Fruit fly (Drosophila melanogaster) whole organism, embryonic: ENCODE data around the gene CG14131.

Experiments
- Atf-2 ChIP-seq: fragments of 200-800 bp; sonication (Bioruptor generic); optimal IDR thresholded peaks from 2 replicates; lab custom pipeline; 2016; ENCODE audit warnings: missing biosample characterization, missing genetic modification characterization
- Awh ChIP-seq: fragments of 200-800 bp; sonication (Bioruptor generic); IDR thresholded peaks from 2 replicates; pipeline ENCODE4, ENCODE4 v1.3.6; 2022; ENCODE audit warnings: missing biosample characterization, missing genetic modification characterization
- CG12155 ChIP-seq: fragments of 200-800 bp; sonication (Bioruptor generic); optimal IDR thresholded peaks from 3 replicates; lab custom pipeline; 2016; ENCODE audit warnings: missing biosample characterization, missing genetic modification characterization
- CG13287 ChIP-seq: fragments of 200-800 bp; sonication (Bioruptor generic); IDR thresholded peaks from 2 replicates; pipeline ENCODE4 v1.3.6; 2022; ENCODE audit warnings: missing biosample characterization, missing genetic modification characterization; ENCODE audit not compliant: partially characterized antibody
- CG14965 ChIP-seq: fragments of 200-800 bp; sonication (Bioruptor generic); optimal IDR thresholded peaks from 2 replicates; lab custom pipeline; 2016; ENCODE audit warnings: missing biosample characterization, missing genetic modification characterization, borderline replicate concordance
- CG16813 ChIP-seq: fragments of 200-800 bp; sonication (Bioruptor generic); IDR thresholded peaks from 3 replicates; pipeline ENCODE4 v1.3.6; 2022; ENCODE audit warnings: missing biosample characterization, missing genetic modification characterization; ENCODE audit not compliant: partially characterized antibody
- CG18011 ChIP-seq: fragments of 200-800 bp; sonication (Bioruptor generic); optimal IDR thresholded peaks from 2 replicates; lab custom pipeline; 2017; ENCODE audit warnings: missing biosample characterization, missing genetic modification characterization, mild to moderate bottlenecking, moderate library complexity, missing genotype
- CG18262 ChIP-seq: fragments of 200-800 bp; optimal IDR thresholded peaks from 3 replicates; lab custom pipeline; 2019; ENCODE audit warnings: missing biosample characterization, mild to moderate bottlenecking, missing genetic modification characterization, moderate library complexity
- CG18619 ChIP-seq: fragments of 200-800 bp; sonication (Bioruptor generic); optimal IDR thresholded peaks from 3 replicates; lab custom pipeline; 2017; ENCODE audit warnings: missing biosample characterization, mild to moderate bottlenecking, missing genetic modification characterization
- CG2120 ChIP-seq: fragments of 200-800 bp; sonication (Bioruptor generic); optimal IDR thresholded peaks from 3 replicates; lab custom pipeline; 2016; ENCODE audit warnings: missing biosample characterization, missing genetic modification characterization
- CG2202 ChIP-seq: fragments of 200-800 bp; sonication (Bioruptor generic); optimal IDR thresholded peaks from 2 replicates; lab custom pipeline; 2018; ENCODE audit warnings: missing biosample characterization, mild to moderate bottlenecking, missing genetic modification characterization
- CG31441 ChIP-seq: fragments of 200-800 bp; sonication (Bioruptor generic); IDR thresholded peaks from 2 replicates; pipeline ENCODE4 v1.3.6; 2022; ENCODE audit warnings: missing biosample characterization, missing genetic modification characterization
- CG3726 ChIP-seq: fragments of 200-800 bp; sonication (Bioruptor generic); IDR thresholded peaks from 3 replicates; pipeline ENCODE4, ENCODE4 v1.3.6; 2022; ENCODE audit warnings: missing biosample characterization, missing genetic modification characterization
- CG7372 ChIP-seq: fragments of 200-800 bp; sonication (Bioruptor generic); IDR thresholded peaks from 2 replicates; pipeline ENCODE4 v1.3.6; 2022; ENCODE audit warnings: missing biosample characterization, missing genetic modification characterization
- CG8089 ChIP-seq: fragments of 200-800 bp; sonication (Bioruptor generic); optimal IDR thresholded peaks from 3 replicates; lab custom pipeline; 2016; ENCODE audit warnings: missing biosample characterization, missing genetic modification characterization
- CTCF ChIP-seq: fragments of 200-800 bp; sonication (Bioruptor generic); optimal IDR thresholded peaks from 2 replicates; lab custom pipeline; 2017; ENCODE audit warnings: missing biosample characterization, mild to moderate bottlenecking, missing genetic modification characterization, moderate library complexity
- Camta ChIP-seq: fragments of 200-800 bp; sonication (Bioruptor generic); optimal IDR thresholded peaks from 2 replicates; lab custom pipeline; 2016; ENCODE audit warnings: missing biosample characterization, missing genetic modification characterization
- D ChIP-seq, 2 experiments: fragments of 200-800 bp in 1 of 2; fragments of >200 bp in 1 of 2; sonication (Bioruptor generic) in 1 of 2; optimal IDR thresholded peaks; 2 replicates in 1 of 2; 3 replicates in 1 of 2; lab custom pipeline; 2017; ENCODE audit warnings: mild to moderate bottlenecking in 1 of 2, missing biosample characterization in 1 of 2, missing genetic modification characterization in 1 of 2, missing genetic modification reagents in 1 of 2
- E2f2 ChIP-seq: fragments of 200-800 bp; sonication (Bioruptor generic); IDR thresholded peaks from 2 replicates; pipeline ENCODE4 v1.3.6; 2022; ENCODE audit warnings: missing biosample characterization, missing genetic modification characterization
- ERR ChIP-seq: fragments of 200-800 bp; sonication (Bioruptor generic); optimal IDR thresholded peaks from 2 replicates; lab custom pipeline; 2016; ENCODE audit warnings: missing biosample characterization, missing genetic modification characterization
- Elba2 ChIP-seq: fragments of 200-800 bp; sonication (Bioruptor generic); optimal IDR thresholded peaks from 3 replicates; lab custom pipeline; 2016; ENCODE audit warnings: missing biosample characterization, missing genetic modification characterization
- H2.0 ChIP-seq: fragments of 200-800 bp; sonication (Bioruptor generic); IDR thresholded peaks from 2 replicates; pipeline ENCODE4 v1.3.6; 2022; ENCODE audit warnings: missing biosample characterization, missing genetic modification characterization
- HHEX ChIP-seq: fragments of 200-800 bp; sonication (Bioruptor generic); optimal IDR thresholded peaks from 3 replicates; lab custom pipeline; 2017; ENCODE audit warnings: missing biosample characterization, mild to moderate bottlenecking, missing genetic modification characterization, missing genetic modification reagents
- Hr3 ChIP-seq: fragments of 200-800 bp; sonication (Bioruptor generic); optimal IDR thresholded peaks from 3 replicates; lab custom pipeline; 2016; ENCODE audit warnings: missing biosample characterization, missing genetic modification characterization
- Med ChIP-seq: fragments of 200-800 bp; sonication (Bioruptor generic); peaks from one replicate; lab custom pipeline; 2016; ENCODE audit warnings: missing biosample characterization, missing genetic modification characterization, mild to moderate bottlenecking, inconsistent platforms, moderate library complexity
- Meics ChIP-seq: fragments of 200-800 bp; sonication (Bioruptor generic); optimal IDR thresholded peaks from 2 replicates; lab custom pipeline; 2017; ENCODE audit warnings: missing biosample characterization, mild to moderate bottlenecking, missing genetic modification characterization
- NC2β ChIP-seq: fragments of 200-800 bp; sonication (Bioruptor generic); optimal IDR thresholded peaks from 2 replicates; lab custom pipeline; 2016; ENCODE audit warnings: missing biosample characterization, missing genetic modification characterization
- Poxn ChIP-seq: fragments of 200-800 bp; sonication (Bioruptor generic); IDR thresholded peaks from 2 replicates; pipeline ENCODE4 v1.3.6; 2022; ENCODE audit warnings: missing biosample characterization, missing genetic modification characterization
- Sox102F ChIP-seq: fragments of 200-800 bp; sonication (Bioruptor generic); optimal IDR thresholded peaks from 2 replicates; lab custom pipeline; 2018; ENCODE audit warnings: missing biosample characterization, mild to moderate bottlenecking, missing genetic modification characterization, moderate library complexity
- ase ChIP-seq: fragments of 200-800 bp; sonication (Bioruptor generic); IDR thresholded peaks from 3 replicates; pipeline ENCODE4 v1.3.6; 2022; ENCODE audit warnings: missing biosample characterization, missing genetic modification characterization
- chm ChIP-seq: fragments of 200-800 bp; sonication (Bioruptor generic); IDR thresholded peaks from 2 replicates; pipeline ENCODE4 v1.3.6; 2022; ENCODE audit warnings: missing biosample characterization, missing genetic modification characterization
- dati ChIP-seq: fragments of 200-800 bp; sonication (Bioruptor generic); IDR thresholded peaks from 2 replicates; pipeline ENCODE4 v1.3.6; 2022; ENCODE audit warnings: missing biosample characterization, missing genetic modification characterization
- gsb ChIP-seq: fragments of 200-800 bp; sonication (Bioruptor generic); IDR thresholded peaks from 2 replicates; pipeline ENCODE4 v1.3.6; 2022; ENCODE audit warnings: missing biosample characterization, missing genetic modification characterization
- hbn ChIP-seq: fragments of 200-800 bp; sonication (Bioruptor generic); IDR thresholded peaks from 2 replicates; pipeline ENCODE4 v1.3.6; 2022; ENCODE audit warnings: missing biosample characterization, missing genetic modification characterization; ENCODE audit not compliant: partially characterized antibody
- lab ChIP-seq: fragments of 200-800 bp; sonication (Bioruptor generic); optimal IDR thresholded peaks from 3 replicates; lab custom pipeline; 2017; ENCODE audit warnings: missing biosample characterization, missing genetic modification characterization, mild to moderate bottlenecking, moderate library complexity, missing genetic modification reagents
- lmd ChIP-seq: fragments of 200-800 bp; sonication (Bioruptor generic); IDR thresholded peaks from 2 replicates; pipeline ENCODE4 v1.3.6; 2022; ENCODE audit warnings: missing biosample characterization, missing genetic modification characterization
- nom ChIP-seq: fragments of 200-800 bp; sonication (Bioruptor generic); optimal IDR thresholded peaks from 2 replicates; lab custom pipeline; 2017; ENCODE audit warnings: missing biosample characterization, missing genetic modification characterization, mild to moderate bottlenecking, moderate library complexity, missing genetic modification reagents
- onecut ChIP-seq: fragments of 200-800 bp; sonication (Bioruptor generic); IDR thresholded peaks from 2 replicates; pipeline ENCODE4 v1.3.6; 2022; ENCODE audit warnings: missing biosample characterization, missing genetic modification characterization
- pan ChIP-seq, 4 experiments: fragments of >200 bp in 3 of 4; fragments of 200-800 bp in 1 of 4; sonication (Bioruptor generic) in 1 of 4; optimal IDR thresholded peaks in 3 of 4; IDR thresholded peaks in 1 of 4; 2 replicates each; pipeline versions ENCODE4 v1.3.6 to Lab custom; 2017 to 2022; ENCODE audit warnings: missing biosample characterization in 2 of 4, missing genetic modification characterization in 2 of 4, mixed read lengths in 1 of 4
- scrt ChIP-seq: fragments of 200-800 bp; sonication (Bioruptor generic); optimal IDR thresholded peaks from 2 replicates; lab custom pipeline; 2018; ENCODE audit warnings: missing biosample characterization, mild to moderate bottlenecking, missing genetic modification characterization, moderate library complexity
- shn ChIP-seq: fragments of 200-800 bp; sonication (Bioruptor generic); optimal IDR thresholded peaks from 3 replicates; lab custom pipeline; 2016; ENCODE audit warnings: missing biosample characterization, missing genetic modification characterization
- slbo ChIP-seq: fragments of 200-800 bp; sonication (Bioruptor generic); IDR thresholded peaks from 2 replicates; pipeline ENCODE4 v1.3.6; 2022; ENCODE audit warnings: missing biosample characterization, missing genetic modification characterization
- sqz ChIP-seq: fragments of 200-800 bp; sonication (Bioruptor generic); optimal IDR thresholded peaks from 3 replicates; lab custom pipeline; 2018; ENCODE audit warnings: missing biosample characterization, mild to moderate bottlenecking, missing genetic modification characterization
- tin ChIP-seq: fragments of 200-800 bp; sonication (Bioruptor generic); optimal IDR thresholded peaks from 3 replicates; lab custom pipeline; 2016; ENCODE audit warnings: missing biosample characterization, missing genetic modification characterization
- trem ChIP-seq: fragments of 200-800 bp; optimal IDR thresholded peaks from 3 replicates; lab custom pipeline; 2019; ENCODE audit warnings: missing biosample characterization, mild to moderate bottlenecking, missing genetic modification characterization, moderate library complexity
- unc-4 ChIP-seq: fragments of 200-800 bp; sonication (Bioruptor generic); IDR thresholded peaks from 2 replicates; pipeline ENCODE4 v1.3.6; 2022; ENCODE audit warnings: missing biosample characterization, missing genetic modification characterization; ENCODE audit not compliant: partially characterized antibody
- zfh2 ChIP-seq: fragments of 200-800 bp; sonication (Bioruptor generic); optimal IDR thresholded peaks from 2 replicates; lab custom pipeline; 2016; ENCODE audit warnings: missing biosample characterization, missing genetic modification characterization

The CG14131 gene

DNA sequence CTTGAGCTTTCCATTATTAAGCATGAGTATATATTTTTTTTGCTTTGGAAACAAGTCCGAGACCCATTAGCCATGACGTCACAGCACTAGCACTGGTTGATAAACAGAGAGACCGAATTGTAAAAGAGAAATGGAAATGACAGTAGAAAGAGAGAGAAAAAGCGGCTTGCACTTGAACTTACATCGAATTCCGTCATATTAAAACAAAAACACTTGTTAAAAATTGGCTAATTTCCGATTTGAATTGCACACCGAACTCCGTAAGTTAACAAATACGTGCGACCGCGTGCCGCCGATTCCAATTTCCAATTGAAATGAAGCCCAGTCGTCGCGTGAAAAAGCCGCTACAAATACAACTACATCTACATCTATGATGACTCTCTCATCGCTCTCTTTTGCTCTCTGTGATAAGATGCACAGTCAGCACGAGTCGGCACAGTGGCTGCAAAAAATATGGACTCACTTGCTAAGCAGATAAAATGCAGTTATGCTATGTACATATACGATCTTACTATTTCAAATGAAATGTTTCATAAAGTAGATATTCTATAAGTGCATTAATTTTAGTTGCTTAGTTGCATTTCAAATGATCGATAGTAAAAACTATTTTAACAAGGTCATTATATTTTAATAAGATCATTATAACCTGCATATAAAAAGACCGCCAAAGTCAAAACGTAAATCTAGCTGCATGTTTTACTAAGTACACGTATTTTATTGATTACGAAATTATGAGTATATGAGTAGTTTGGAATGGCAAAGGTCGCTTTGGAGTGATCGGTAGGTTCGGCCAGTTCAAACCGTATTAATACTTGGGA is 43.0 kb downstream of the CG14131 start (continued):
- TF ChIP-seq HHEX (GFP tag; lab: Kevin White, UChicago) (peak; percentile 0), NC2β (GFP tag; lab: Kevin White, UChicago) (peak; percentile 1), CG13287 (GFP tag; lab: Robert Waterston, UW) (no peak), pan (optimal IDR thresholded peaks at IDR 0.05; lab: Kevin White, UChicago) (no peak), pan (GFP tag; optimal IDR thresholded peaks at IDR 0.05 in 1 of 2, IDR thresholded peaks at IDR 0.05 in 1 of 2) (peak in 1 of 2 experiments; percentile 74), CG31441 (GFP tag; lab: Robert Waterston, UW) (0 out of 2 replicates have a peak, but pooled peaks have one; percentile 12), ERR (GFP tag; lab: Kevin White, UChicago) (peak; percentile 10), CG16813 (GFP tag; lab: Robert Waterston, UW) (no peak), zfh2 (GFP tag; lab: Kevin White, UChicago) (peak; percentile 13), lab (GFP tag; lab: Kevin White, UChicago) (peak; percentile 37), CG7372 (GFP tag; lab: Robert Waterston, UW) (0 out of 2 replicates have a peak, but pooled peaks have one; percentile 28), unc-4 (GFP tag; lab: Robert Waterston, UW) (peak; percentile 23; the same call in 1 of the 2 replicates), slbo (GFP tag; lab: Robert Waterston, UW) (peak; percentile 75), shn (GFP tag; lab: Kevin White, UChicago) (peak; percentile 48), CG2202 (no peak), Atf-2 (GFP tag; lab: Kevin White, UChicago) (peak; percentile 17), Med (GFP tag; lab: Kevin White, UChicago) (peak; percentile 79), dati (GFP tag; lab: Robert Waterston, UW) (no peak), CTCF (GFP tag; lab: Kevin White, UChicago) (no peak), chm (GFP tag; lab: Robert Waterston, UW) (peak; percentile 55; the same call in 1 of the 2 replicates), H2.0 (GFP tag; lab: Robert Waterston, UW) (peak; percentile 54; the same call in 1 of the 2 replicates), lmd (peak; percentile 16; the same call in 1 of the 2 replicates), Poxn (0 out of 2 replicates have a peak, but pooled peaks have one; percentile 19), CG3726 (GFP tag; lab: Robert Waterston, UW) (peak; percentile 8; the same call in 1 of the 3 replicates), gsb (GFP tag; lab: Robert Waterston, UW) (peak; percentile 32; the same call in 1 of the 2 replicates), Hr3 (GFP tag; lab: Kevin White, UChicago) (peak; percentile 10), CG18262 (peak; percentile 24), D (optimal IDR thresholded peaks at IDR 0.05; lab: Kevin White, UChicago) (no peak), D (GFP tag; optimal IDR thresholded peaks at IDR 0.05; lab: Kevin White, UChicago) (no peak), Camta (GFP tag; lab: Kevin White, UChicago) (peak; percentile 24), trem (tag; lab: Kevin White, UChicago) (peak; percentile 25), CG8089 (GFP tag; lab: Kevin White, UChicago) (no peak), Awh (GFP tag; lab: Robert Waterston, UW) (0 out of 2 replicates have a peak, but pooled peaks have one; percentile 6), CG18011 (GFP tag; lab: Kevin White, UChicago) (no peak), nom (no peak), CG2120 (GFP tag; lab: Kevin White, UChicago) (peak; percentile 63), Meics (GFP tag; lab: Kevin White, UChicago) (peak; percentile 53), CG18619 (GFP tag; lab: Kevin White, UChicago) (peak; percentile 19), hbn (GFP tag; lab: Robert Waterston, UW) (no peak), E2f2 (GFP tag; lab: Robert Waterston, UW) (peak; percentile 32; the same call in 1 of the 2 replicates), CG12155 (GFP tag; lab: Kevin White, UChicago) (no peak), tin (peak; percentile 4), ase (GFP tag; lab: Robert Waterston, UW) (peak; percentile 55; the same call in 1 of the 3 replicates), CG14965 (GFP tag; lab: Kevin White, UChicago) (no peak), Sox102F (no peak), onecut (GFP tag; lab: Robert Waterston, UW) (peak; percentile 52), sqz (GFP tag; lab: Kevin White, UChicago) (peak; percentile 72), scrt (GFP tag; lab: Kevin White, UChicago) (peak; percentile 12), Elba2 (peak; percentile 71)
